Fruit fly (Drosophila melanogaster) S2 (cell line): ENCODE measurements around the gene CG46281.

Experiments
- CG8478 ChIP-seq: fragments of >200 bp; optimal IDR thresholded peaks from 2 replicates; lab custom pipeline; 2018
- CTCF ChIP-seq, 2 experiments: fragments of >200 bp; optimal IDR thresholded peaks; 2 replicates each; lab custom pipeline; 2018

CG46281 gene

DNA sequence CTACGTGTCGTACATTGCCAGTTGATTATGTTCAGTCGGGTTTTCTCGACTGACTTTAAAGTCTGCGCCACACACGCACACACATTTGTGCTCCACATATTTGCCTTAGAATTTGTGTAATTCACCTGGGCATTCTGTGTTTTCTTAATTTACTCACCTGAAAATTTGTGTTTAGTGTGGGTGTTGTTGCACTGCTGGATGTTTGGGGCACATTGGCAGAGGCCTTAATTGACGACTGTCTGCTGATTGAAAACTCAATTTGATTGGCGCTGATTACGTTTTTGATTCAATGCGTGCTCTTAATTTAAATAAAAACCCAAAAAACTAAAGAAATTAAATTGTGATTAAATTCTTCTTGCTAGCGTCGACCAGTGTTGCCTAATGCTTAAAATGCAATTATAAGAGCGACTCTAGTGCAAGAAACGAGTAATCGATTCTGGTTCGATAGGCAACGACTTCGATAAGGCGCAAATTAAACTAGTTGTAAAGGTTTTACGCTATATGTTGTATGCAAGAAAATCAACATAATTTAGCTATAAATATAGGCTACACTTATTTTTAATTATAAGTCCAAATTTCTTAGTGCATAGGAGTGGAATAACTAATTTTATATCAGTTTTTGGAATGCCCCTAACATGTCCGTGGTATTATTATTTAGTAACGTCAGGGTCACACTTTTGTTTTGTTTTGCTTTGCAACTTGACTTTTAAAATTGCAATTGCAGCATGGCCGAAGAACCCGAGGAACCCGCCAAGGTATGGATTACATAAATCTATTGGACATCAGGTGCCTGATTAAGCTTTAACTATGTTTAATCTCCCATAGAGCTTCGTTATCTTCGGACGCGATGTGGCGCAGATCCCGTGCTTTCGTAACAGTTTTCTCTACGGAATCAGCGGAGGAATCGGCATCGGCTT is at the start of gene CG46281, which contains the start of gene CG46280:
Gene CG46281 (minus strand): TSS at position 51 of the 917 bp plus-strand sequence.
Gene CG46280 (minus strand): TSS at position 403 of the 917 bp plus-strand sequence.
- no peak for TF ChIP-seq CTCF (optimal IDR thresholded peaks at IDR 0.05; lab: Kevin White, UChicago)
- TF ChIP-seq CG8478, result no peak

DNA sequence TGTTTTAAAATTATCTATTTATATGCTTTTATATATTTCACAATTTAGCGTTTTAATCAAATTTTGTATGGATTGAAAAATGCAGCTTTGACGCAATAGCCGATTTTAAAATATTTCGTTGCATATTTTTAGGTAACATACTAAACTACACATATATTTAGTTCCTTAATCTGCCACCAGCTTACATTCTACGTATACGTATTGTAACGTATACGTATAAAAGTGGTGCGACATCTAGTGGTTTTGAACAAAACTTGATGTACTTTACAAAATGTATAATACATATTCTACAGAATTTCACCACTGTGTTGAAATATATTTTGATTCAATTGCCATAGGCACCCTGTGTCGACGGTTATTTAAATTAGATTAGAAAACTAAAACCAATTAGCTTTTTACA is 48.2 kb upstream of the CG46281 start:
- TF ChIP-seq CG8478 (no peak), CTCF (optimal IDR thresholded peaks at IDR 0.05; lab: Kevin White, UChicago) (peak; percentile 95 to 97)

DNA sequence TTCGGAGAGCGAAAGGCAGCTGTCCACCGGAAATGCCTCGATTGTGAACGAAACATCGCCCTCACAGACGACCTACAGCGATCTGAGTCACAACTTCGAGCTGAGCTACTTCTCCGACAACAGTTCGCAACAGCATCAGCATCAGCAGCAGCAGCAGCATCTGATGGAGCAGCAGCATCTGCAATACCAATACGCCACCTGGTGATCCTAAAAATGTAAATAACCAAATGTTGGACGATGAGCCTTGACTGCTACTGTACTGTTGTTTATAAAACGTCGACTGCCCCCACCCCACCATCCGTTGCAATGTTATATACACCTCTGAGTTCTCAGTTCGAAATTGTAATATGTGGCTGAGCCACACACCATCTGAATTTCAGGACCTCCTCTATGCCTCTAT is 47.2 kb upstream of the CG46281 start:
- no peak for TF ChIP-seq CG8478
- TF ChIP-seq CTCF (optimal IDR thresholded peaks at IDR 0.05; lab: Kevin White, UChicago), result peak; percentile 84 to 94

DNA sequence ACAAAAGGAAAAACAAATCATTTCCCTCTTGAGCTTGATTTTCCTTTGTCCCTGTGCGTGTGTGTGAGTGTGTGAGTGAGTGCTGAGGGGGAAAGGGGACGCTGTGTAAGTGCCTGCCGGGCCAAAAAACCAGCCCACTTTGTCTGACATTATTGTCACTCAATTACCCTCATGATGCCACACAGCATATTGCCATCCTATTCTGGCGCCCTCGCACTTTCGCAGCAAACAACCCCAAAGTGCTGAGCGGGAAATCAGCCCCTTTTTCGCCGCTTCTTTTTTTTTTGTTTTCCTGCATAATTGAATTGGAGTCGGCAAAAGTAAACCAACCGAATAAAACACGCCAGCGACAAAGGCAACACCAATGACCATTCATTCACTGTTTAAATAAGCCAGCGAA is 45.6 kb upstream of the CG46281 start:
- no peak for TF ChIP-seq CTCF (optimal IDR thresholded peaks at IDR 0.05; lab: Kevin White, UChicago)

DNA sequence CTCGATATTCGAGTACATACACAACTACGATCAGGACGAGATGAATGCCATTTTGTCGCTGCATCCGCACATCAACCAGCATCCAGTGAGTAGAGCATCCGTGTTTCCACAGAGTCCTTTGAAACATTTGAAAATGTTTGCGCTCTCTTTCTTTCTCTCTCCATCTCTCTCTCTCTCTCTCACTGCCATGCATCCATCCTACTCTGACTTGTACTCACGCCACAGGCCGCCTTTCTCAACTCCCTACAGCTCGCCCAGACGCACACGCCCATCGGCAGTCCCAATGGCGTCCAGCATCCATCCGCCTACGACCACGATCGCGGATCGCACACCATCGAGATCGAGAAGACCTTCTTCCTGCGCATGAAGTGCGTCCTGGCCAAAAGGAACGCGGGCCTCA is 44.5 kb upstream of the CG46281 start:
- TF ChIP-seq CG8478, result no peak
- TF ChIP-seq CTCF (optimal IDR thresholded peaks at IDR 0.05; lab: Kevin White, UChicago), result peak in 1 of 2 experiments; percentile 33

DNA sequence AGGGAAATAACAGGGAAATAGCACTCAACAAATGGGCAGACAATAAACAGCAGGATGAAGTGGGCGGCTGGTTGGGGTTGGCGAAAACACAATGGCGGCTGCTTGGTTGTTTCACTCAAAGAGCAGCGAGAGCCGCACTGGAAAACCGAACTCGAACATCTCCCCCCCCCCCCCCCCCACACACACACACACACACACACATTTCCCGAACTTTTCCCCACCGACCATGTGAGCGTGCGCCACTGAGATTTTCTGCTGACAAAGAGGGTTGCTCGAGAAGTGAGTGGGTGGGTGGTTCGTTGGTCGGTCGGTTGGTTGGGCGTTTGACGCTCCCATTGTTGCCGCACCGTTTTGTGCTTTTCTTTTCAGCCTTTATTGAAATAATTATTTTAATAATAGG is 43.1 kb upstream of the CG46281 start:
- TF ChIP-seq CG8478 (no peak), CTCF (optimal IDR thresholded peaks at IDR 0.05; lab: Kevin White, UChicago) (no peak)

- TF ChIP-seq CG8478, result no peak
- no peak for TF ChIP-seq CTCF (optimal IDR thresholded peaks at IDR 0.05; lab: Kevin White, UChicago)
Observed at dm6 chr3R:13072052-13072451, 41.9 kb upstream of the CG46281 start.

- TF ChIP-seq CG8478 (no peak), CTCF (optimal IDR thresholded peaks at IDR 0.05; lab: Kevin White, UChicago) (no peak)
Observed at dm6 chr3R:13070011-13070619, 40.0 kb upstream of the CG46281 start.

DNA sequence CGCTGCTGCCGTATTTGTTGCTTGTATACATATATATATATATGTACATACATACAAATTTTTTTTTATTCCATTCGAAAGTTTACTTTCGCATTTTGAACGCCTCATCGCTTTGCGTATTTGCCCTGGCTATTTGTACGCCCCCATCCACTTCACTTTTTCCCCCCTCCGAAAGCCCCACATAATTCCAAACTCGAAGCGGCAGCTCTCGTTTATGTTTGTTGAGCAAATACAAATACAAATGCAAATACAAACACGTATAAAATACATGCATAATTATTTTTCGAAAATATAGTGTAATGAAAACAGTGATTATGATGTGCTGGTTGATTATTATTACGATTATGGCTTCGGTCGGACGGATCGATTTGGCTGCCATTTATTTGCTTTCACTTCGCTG is 37.9 kb upstream of the CG46281 start:
- TF ChIP-seq CG8478 (no peak), CTCF (optimal IDR thresholded peaks at IDR 0.05; lab: Kevin White, UChicago) (no peak)

DNA sequence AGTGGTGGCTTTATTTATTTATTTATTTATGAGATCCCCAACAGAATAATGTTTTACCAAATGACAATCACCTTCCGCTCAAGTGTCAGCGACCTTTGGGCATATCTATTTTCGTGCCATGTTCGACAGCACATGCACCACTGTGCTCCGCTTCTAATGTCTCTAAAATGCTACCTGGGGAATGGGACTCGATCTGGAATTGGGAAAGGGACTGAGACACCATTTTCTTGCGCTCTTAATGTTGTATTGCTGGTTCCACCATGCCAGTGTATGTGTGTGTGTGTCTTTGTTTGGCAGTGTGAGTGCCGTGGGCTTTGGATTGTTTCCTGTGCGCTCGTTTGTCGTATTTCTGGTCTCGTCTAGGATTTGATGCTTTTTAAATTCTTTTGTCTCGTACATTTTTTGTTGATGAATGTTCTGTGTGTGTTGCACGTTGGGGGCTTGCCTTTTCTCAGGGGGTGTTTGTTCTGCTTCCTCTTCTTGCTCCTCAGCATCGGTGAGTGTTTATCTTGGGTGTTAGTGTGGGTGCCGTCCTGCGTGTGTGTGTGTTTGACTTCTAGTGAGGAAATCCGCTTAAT is 35.2 kb upstream of the CG46281 start:
- TF ChIP-seq CG8478 (no peak), CTCF (optimal IDR thresholded peaks at IDR 0.05; lab: Kevin White, UChicago) (no peak)

DNA sequence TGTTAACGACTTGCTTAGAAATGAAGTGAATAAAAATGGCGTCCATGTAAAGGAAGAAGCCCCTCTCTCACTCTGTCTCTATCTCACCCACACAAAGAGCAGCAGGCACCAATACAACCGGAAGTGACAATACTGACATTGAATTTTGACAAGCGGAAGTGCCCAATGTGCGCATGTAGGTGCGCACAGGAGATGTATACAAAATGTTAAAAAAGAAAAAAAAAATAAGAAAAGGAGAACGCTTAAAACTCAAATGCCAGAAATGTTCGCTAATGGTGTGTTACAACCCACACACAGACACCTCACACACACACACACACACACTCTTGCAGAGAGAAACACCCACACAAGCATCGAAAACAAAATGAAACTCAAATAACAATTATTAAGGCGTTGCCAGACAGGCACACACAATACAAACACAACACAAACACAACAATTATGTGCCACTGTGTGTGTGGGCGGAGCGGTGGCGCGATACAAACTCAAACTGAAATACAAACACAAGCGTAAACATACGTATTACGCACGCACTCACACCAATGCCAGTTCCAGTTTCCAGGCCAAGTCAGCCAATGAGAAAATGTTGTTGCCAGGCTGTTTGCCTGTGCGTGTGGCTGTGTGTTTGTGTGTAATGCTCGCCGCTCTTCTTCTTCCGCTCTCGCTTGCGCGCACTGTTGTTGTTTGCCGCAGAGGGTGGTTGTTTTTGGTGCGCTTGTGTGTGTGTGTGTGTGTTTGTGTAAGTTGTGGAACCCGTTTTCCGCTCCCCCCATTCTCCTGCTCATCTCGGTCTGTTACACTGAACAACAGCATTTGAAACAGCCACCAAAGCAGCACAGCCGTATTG is 33.9 kb upstream of the CG46281 start:
- TF ChIP-seq CG8478 (peak; percentile 60), CTCF (optimal IDR thresholded peaks at IDR 0.05; lab: Kevin White, UChicago) (peak in 1 of 2 experiments; percentile 9)

DNA sequence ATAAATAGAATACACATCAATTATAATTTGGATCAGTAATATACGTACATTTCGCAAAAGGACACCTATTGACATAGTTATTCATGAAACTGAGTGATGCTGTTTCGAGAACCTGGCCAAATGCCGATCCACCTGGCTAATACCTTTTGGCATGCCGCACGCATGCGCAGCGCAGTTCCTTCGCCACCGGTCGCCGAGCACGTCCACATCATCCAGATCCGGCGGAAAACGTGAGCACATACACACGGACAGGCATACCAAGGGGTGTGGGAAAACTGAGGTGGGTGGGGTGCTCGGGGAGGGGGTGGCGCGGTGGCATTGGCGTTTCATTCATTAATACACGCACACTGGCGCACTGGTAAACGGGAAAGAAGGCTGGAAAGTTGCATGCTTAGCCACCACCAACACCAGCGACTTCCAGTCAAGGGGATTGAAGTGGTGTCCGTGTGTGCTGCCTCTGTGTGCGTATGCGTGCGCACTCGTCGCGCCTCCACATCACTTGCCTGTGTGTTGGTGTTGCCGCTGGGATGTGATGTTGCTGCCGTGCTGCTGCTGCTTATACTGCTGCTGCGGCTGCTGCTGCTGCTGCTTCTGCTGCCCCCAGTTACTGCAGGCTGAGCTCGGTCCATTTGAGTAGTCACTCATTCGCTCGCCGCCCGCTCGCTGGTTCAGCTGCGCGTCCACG is 27.2 kb upstream of the CG46281 start, which contains the start of gene sim:
Gene sim (plus strand): TSS at position 635 of the 685 bp plus-strand sequence.
- TF ChIP-seq CG8478 (no peak), CTCF (optimal IDR thresholded peaks at IDR 0.05; lab: Kevin White, UChicago) (no peak)

- TF ChIP-seq CG8478 (no peak), CTCF (optimal IDR thresholded peaks at IDR 0.05; lab: Kevin White, UChicago) (no peak)
Observed at dm6 chr3R:13056553-13056952, 26.4 kb upstream of the CG46281 start.

DNA sequence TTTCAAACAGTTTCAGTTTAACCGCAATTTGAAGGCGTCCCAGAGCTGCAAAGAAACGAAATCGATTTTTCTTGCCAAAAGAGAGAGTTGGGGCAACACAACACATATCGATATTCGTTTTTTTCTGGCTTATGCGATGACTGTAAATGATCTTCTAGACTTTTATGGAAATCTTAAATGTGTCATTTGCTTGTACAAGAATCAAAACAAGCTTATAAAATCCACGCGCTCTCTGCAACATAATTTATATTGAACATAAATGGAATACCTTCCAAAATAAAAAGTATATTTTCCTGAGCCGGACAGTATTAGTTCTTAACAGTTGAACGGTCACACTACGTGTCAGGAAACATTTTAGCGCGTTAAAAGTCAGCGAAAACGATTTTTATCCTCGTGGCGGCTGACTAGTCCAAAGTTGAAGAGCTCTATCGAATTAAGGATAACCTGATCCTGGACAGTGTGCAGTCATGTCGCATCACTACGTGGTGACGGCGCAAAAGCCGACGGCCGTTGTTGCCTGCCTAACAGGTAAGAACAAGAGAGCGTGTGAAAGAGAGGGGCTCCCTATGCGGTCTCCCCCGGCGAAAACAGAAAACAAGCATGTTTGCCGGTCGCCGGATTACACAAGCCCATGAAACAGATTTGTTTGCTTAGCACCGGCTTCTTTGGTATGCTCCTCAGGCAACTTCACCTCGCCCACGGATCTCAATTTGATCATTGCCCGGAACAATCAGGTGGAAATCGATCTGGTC is 22.0 kb upstream of the CG46281 start, which contains the start of gene pic:
Gene pic (plus strand): TSS at position 304 of the 752 bp plus-strand sequence.
- TF ChIP-seq CTCF (optimal IDR thresholded peaks at IDR 0.05; lab: Kevin White, UChicago), result no peak
